Fruit fly (Drosophila melanogaster) whole organism, embryonic: ENCODE data around the gene CG34357.

Experiments used
- CG10267 ChIP-seq: fragments of 200-800 bp; sonication (Bioruptor generic); optimal IDR thresholded peaks from 2 replicates; lab custom pipeline; 2018; ENCODE audit warnings: missing biosample characterization, mild to moderate bottlenecking, missing genetic modification characterization, moderate library complexity
- CG11723 ChIP-seq: fragments of 200-800 bp; sonication (Bioruptor generic); optimal IDR thresholded peaks from 2 replicates; lab custom pipeline; 2017; ENCODE audit warnings: missing biosample characterization, mild to moderate bottlenecking, missing genetic modification characterization
- CG1603 ChIP-seq: fragments of 200-800 bp; sonication (Bioruptor generic); optimal IDR thresholded peaks from 2 replicates; lab custom pipeline; 2019; ENCODE audit warnings: missing biosample characterization, mild to moderate bottlenecking, missing genetic modification characterization, moderate library complexity
- CG3838 ChIP-seq: fragments of 200-800 bp; sonication (Bioruptor generic); optimal IDR thresholded peaks from 3 replicates; lab custom pipeline; 2016; ENCODE audit warnings: missing biosample characterization, missing genetic modification characterization
- Hr39 ChIP-seq: fragments of >200 bp; optimal IDR thresholded peaks from 2 replicates; lab custom pipeline; 2017
- ato ChIP-seq: fragments of 200-800 bp; sonication (Bioruptor generic); IDR thresholded peaks from 2 replicates; pipeline ENCODE4 v1.3.6; 2022; ENCODE audit warnings: missing biosample characterization, missing genetic modification characterization; ENCODE audit not compliant: partially characterized antibody
- gcm ChIP-seq: fragments of 200-800 bp; sonication (Bioruptor generic); optimal IDR thresholded peaks from 2 replicates; lab custom pipeline; 2019; ENCODE audit warnings: missing biosample characterization, mild to moderate bottlenecking, missing genetic modification characterization, moderate library complexity
- lov ChIP-seq, 2 experiments: fragments of 200-800 bp in 1 of 2; fragments of >200 bp in 1 of 2; sonication (Bioruptor generic) in 1 of 2; IDR thresholded peaks in 1 of 2; optimal IDR thresholded peaks in 1 of 2; 2 replicates in 1 of 2; 3 replicates in 1 of 2; pipeline versions ENCODE4 v1.3.6 to Lab custom; 2017 to 2022; ENCODE audit warnings: missing biosample characterization in 1 of 2, missing genetic modification characterization in 1 of 2
- mam ChIP-seq: fragments of 200-800 bp; sonication (Bioruptor generic); optimal IDR thresholded peaks from 3 replicates; lab custom pipeline; 2016; ENCODE audit warnings: missing biosample characterization, missing genetic modification characterization
- ttk ChIP-seq: fragments of 200-800 bp; sonication (Bioruptor generic); IDR thresholded peaks from 2 replicates; pipeline ENCODE4 v2.1.2; 2022; ENCODE audit warnings: missing biosample characterization, missing genetic modification characterization
- wdn ChIP-seq: fragments of 200-800 bp; sonication (Bioruptor generic); IDR thresholded peaks from 2 replicates; pipeline ENCODE4 v1.3.6; 2022; ENCODE audit warnings: missing biosample characterization, missing genetic modification characterization

DNA sequence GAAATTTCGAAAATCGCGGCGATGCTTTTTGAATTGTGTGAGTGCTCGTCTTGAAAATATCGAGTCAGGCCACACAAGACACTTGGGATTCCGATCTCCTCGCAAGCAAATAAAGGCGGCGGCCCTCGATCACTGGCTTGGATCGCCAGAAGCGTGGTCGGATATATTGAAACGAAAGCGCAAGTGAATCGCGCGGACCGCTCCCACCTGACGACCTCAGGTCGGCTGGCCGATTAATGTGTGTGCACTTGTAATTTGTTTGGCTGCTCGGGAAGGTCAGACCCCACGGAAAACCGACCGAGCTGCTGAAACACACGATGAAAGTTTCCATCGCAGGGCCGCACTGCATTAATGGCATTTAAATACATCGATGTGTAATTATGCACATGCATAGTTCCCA is 82.5 kb downstream of the CG34357 start:
- no peak for TF ChIP-seq mam (GFP tag; lab: Kevin White, UChicago)
- TF ChIP-seq Hr39 = no peak
- no peak for TF ChIP-seq ato (GFP tag; lab: Robert Waterston, UW)
- no peak for TF ChIP-seq gcm (GFP tag; lab: Kevin White, UChicago)
- no peak for TF ChIP-seq CG1603 (tag; lab: Kevin White, UChicago)
- TF ChIP-seq CG3838 (GFP tag; lab: Kevin White, UChicago) = no peak
- no peak for TF ChIP-seq lov (optimal IDR thresholded peaks at IDR 0.05; lab: Kevin White, UChicago)
- no peak for TF ChIP-seq lov (GFP tag; IDR thresholded peaks at IDR 0.05; lab: Robert Waterston, UW)
- no peak for TF ChIP-seq wdn
- no peak for TF ChIP-seq CG10267 (tag; lab: Kevin White, UChicago)
- TF ChIP-seq CG11723 (GFP tag; lab: Kevin White, UChicago) = no peak
- TF ChIP-seq ttk (GFP tag; lab: Robert Waterston, UW) = no peak
